Worm (Caenorhabditis elegans) whole organism, L1 larva: ENCODE data around the gene lec-8.

Experiments used
- C16A3.4 ChIP-seq: fragments of 150-350 bp; optimal IDR thresholded peaks from 2 replicates; lab custom pipeline; 2014; ENCODE audit warnings: missing biosample characterization, missing genetic modification characterization
- F16B12.6 ChIP-seq: fragments of 150-350 bp; optimal IDR thresholded peaks from 2 replicates; lab custom pipeline; 2014; ENCODE audit warnings: missing biosample characterization, missing genetic modification characterization
- blmp-1 ChIP-seq: fragments of 150-350 bp; optimal IDR thresholded peaks from 2 replicates; lab custom pipeline; 2014; ENCODE audit warnings: missing biosample characterization, missing genetic modification characterization
- ceh-8 ChIP-seq: fragments of 200-800 bp; sonication (Bioruptor generic); optimal IDR thresholded peaks from 2 replicates; lab custom pipeline; 2018; ENCODE audit warnings: mild to moderate bottlenecking, missing genetic modification characterization, moderate library complexity, missing compliant biosample characterization
- ceh-88 ChIP-seq: fragments of 200-800 bp; sonication (Bioruptor generic); IDR thresholded peaks from 2 replicates; pipeline ENCODE4 v1.3.6; 2022; ENCODE audit warnings: missing genetic modification characterization, missing compliant biosample characterization
- ces-1 ChIP-seq: fragments of 150-350 bp; optimal IDR thresholded peaks from 2 replicates; lab custom pipeline; 2014; ENCODE audit warnings: missing biosample characterization, missing genetic modification reagents, missing genetic modification characterization
- dpl-1 ChIP-seq, 3 experiments: fragments of 150-350 bp in 2 of 3; sonication (generic microtip) in 1 of 3; optimal IDR thresholded peaks; 2 replicates each; lab custom pipeline; 2014 to 2017; ENCODE audit warnings: missing biosample characterization in 3 of 3, missing genetic modification characterization in 3 of 3, missing genetic modification reagents in 3 of 3
- efl-1 ChIP-seq, 4 experiments: fragments of 150-350 bp; optimal IDR thresholded peaks in 3 of 4; peaks in 1 of 4; 1 replicate in 1 of 4; 2 replicates in 3 of 4; lab custom pipeline; 2014; ENCODE audit warnings: missing biosample characterization in 2 of 4, missing genetic modification characterization in 2 of 4, missing genetic modification reagents in 2 of 4
- efl-3 ChIP-seq: fragments of 200-800 bp; sonication (Bioruptor generic); optimal IDR thresholded peaks from 2 replicates; lab custom pipeline; 2018; ENCODE audit warnings: mild to moderate bottlenecking, missing genetic modification characterization, missing compliant biosample characterization
- egl-13 ChIP-seq: sonication (generic microtip); optimal IDR thresholded peaks from 2 replicates; lab custom pipeline; 2016; ENCODE audit warnings: missing genotype, missing genetic modification reagents, missing genetic modification characterization, missing compliant biosample characterization
- elt-3 ChIP-seq, 6 experiments: fragments of 150-350 bp in 1 of 6; sonication (generic microtip); optimal IDR thresholded peaks; 2 replicates each; lab custom pipeline; 2017 to 2018; ENCODE audit warnings: missing biosample characterization in 6 of 6, missing genetic modification characterization in 6 of 6, inconsistent platforms in 1 of 6
- fkh-4 ChIP-seq: sonication (generic microtip); optimal IDR thresholded peaks from 2 replicates; lab custom pipeline; 2016; ENCODE audit warnings: missing compliant biosample characterization, missing genetic modification characterization, borderline replicate concordance
- fos-1 ChIP-seq: fragments of 150-350 bp; optimal IDR thresholded peaks from 2 replicates; lab custom pipeline; 2014; ENCODE audit warnings: missing biosample characterization, missing genetic modification characterization
- hlh-4 ChIP-seq: sonication (generic microtip); optimal IDR thresholded peaks from 2 replicates; lab custom pipeline; 2016; ENCODE audit warnings: mild to moderate bottlenecking, missing genetic modification characterization, missing compliant biosample characterization
- irx-1 ChIP-seq: sonication (generic microtip); optimal IDR thresholded peaks from 2 replicates; lab custom pipeline; 2016; ENCODE audit warnings: missing genetic modification characterization, missing compliant biosample characterization
- lin-14 ChIP-seq: fragments of 200-800 bp; sonication (Bioruptor generic); optimal IDR thresholded peaks from 2 replicates; lab custom pipeline; 2018; ENCODE audit warnings: mild to moderate bottlenecking, missing genetic modification characterization, moderate library complexity, missing compliant biosample characterization
- lsy-2 ChIP-seq, 2 experiments: fragments of 150-350 bp; optimal IDR thresholded peaks; 2 replicates each; lab custom pipeline; 2014; ENCODE audit warnings: missing biosample characterization in 2 of 2, missing genetic modification characterization in 2 of 2
- mab-9 ChIP-seq: fragments of 200-800 bp; sonication (Bioruptor generic); IDR thresholded peaks from 2 replicates; pipeline ENCODE4 v1.3.6; 2022; ENCODE audit warnings: missing genetic modification reagents, missing genetic modification characterization, missing compliant biosample characterization
- mef-2 ChIP-seq: fragments of 150-350 bp; optimal IDR thresholded peaks from 2 replicates; lab custom pipeline; 2014; ENCODE audit warnings: missing biosample characterization, missing genetic modification characterization
- mep-1 ChIP-seq: fragments of 150-350 bp; optimal IDR thresholded peaks from 2 replicates; lab custom pipeline; 2014; ENCODE audit warnings: missing biosample characterization, missing genetic modification characterization
- nhr-11 ChIP-seq: fragments of 150-350 bp; optimal IDR thresholded peaks from 2 replicates; lab custom pipeline; 2014; ENCODE audit warnings: missing biosample characterization, missing genetic modification characterization
- nhr-12 ChIP-seq: sonication (generic microtip); optimal IDR thresholded peaks from 2 replicates; lab custom pipeline; 2017; ENCODE audit warnings: missing biosample characterization, missing genetic modification characterization
- nhr-19 ChIP-seq: fragments of 200-800 bp; sonication (Bioruptor generic); conservative IDR thresholded peaks from 2 replicates; pipeline ENCODE4 v1.3.6; 2022; ENCODE audit warnings: missing genetic modification characterization, missing compliant biosample characterization
- nhr-20 ChIP-seq: sonication (generic microtip); optimal IDR thresholded peaks from 2 replicates; lab custom pipeline; 2016; ENCODE audit warnings: mild to moderate bottlenecking, missing genetic modification characterization, missing compliant biosample characterization
- nhr-28 ChIP-seq: fragments of 150-350 bp; optimal IDR thresholded peaks from 2 replicates; lab custom pipeline; 2014; ENCODE audit warnings: missing biosample characterization, missing genetic modification characterization
- nhr-71 ChIP-seq: sonication (generic microtip); optimal IDR thresholded peaks from 2 replicates; lab custom pipeline; 2016; ENCODE audit warnings: mild to moderate bottlenecking, missing genetic modification characterization, moderate library complexity, missing compliant biosample characterization
- nhr-76 ChIP-seq: sonication (generic microtip); optimal IDR thresholded peaks from 2 replicates; lab custom pipeline; 2017; ENCODE audit warnings: missing biosample characterization, missing genetic modification characterization
- nhr-77 ChIP-seq: fragments of 150-350 bp; optimal IDR thresholded peaks from 2 replicates; lab custom pipeline; 2014; ENCODE audit warnings: missing biosample characterization, missing genetic modification characterization
- nhr-84 ChIP-seq: sonication (generic microtip); optimal IDR thresholded peaks from 2 replicates; lab custom pipeline; 2017; ENCODE audit warnings: missing biosample characterization, missing genetic modification characterization
- nhr-85 ChIP-seq: sonication (generic microtip); peaks from one replicate; lab custom pipeline; 2016; ENCODE audit warnings: missing genetic modification characterization, inconsistent platforms, missing compliant biosample characterization
- nhr-90 ChIP-seq: sonication (generic microtip); optimal IDR thresholded peaks from 2 replicates; lab custom pipeline; 2016; ENCODE audit warnings: mild to moderate bottlenecking, missing genetic modification characterization, missing compliant biosample characterization; ENCODE audit not compliant: poor library complexity
- pax-3 ChIP-seq: fragments of 200-800 bp; sonication (Bioruptor generic); optimal IDR thresholded peaks from 2 replicates; lab custom pipeline; 2018; ENCODE audit warnings: mild to moderate bottlenecking, missing genetic modification characterization, moderate library complexity, missing compliant biosample characterization
- pqm-1 ChIP-seq: sonication (generic microtip); optimal IDR thresholded peaks from 3 replicates; lab custom pipeline; 2017; ENCODE audit warnings: missing biosample characterization, missing genetic modification characterization
- rnt-1 ChIP-seq: sonication (generic microtip); optimal IDR thresholded peaks from 2 replicates; lab custom pipeline; 2016; ENCODE audit warnings: mild to moderate bottlenecking, missing genetic modification characterization, moderate library complexity, missing compliant biosample characterization
- snpc-4 ChIP-seq: fragments of 150-350 bp; optimal IDR thresholded peaks from 2 replicates; lab custom pipeline; 2014; ENCODE audit warnings: missing biosample characterization, missing genetic modification characterization
- sptf-1 ChIP-seq: fragments of 150-350 bp; optimal IDR thresholded peaks from 2 replicates; lab custom pipeline; 2014; ENCODE audit warnings: missing biosample characterization, missing genetic modification characterization
- unc-30 ChIP-seq: sonication (generic microtip); optimal IDR thresholded peaks from 2 replicates; lab custom pipeline; 2017; ENCODE audit warnings: missing biosample characterization, missing genetic modification characterization
- unc-62 ChIP-seq: fragments of 150-350 bp; optimal IDR thresholded peaks from 2 replicates; lab custom pipeline; 2014; ENCODE audit warnings: missing biosample characterization, missing genetic modification reagents, missing genetic modification characterization
- unc-86 ChIP-seq: sonication (generic microtip); optimal IDR thresholded peaks from 2 replicates; lab custom pipeline; 2016; ENCODE audit warnings: missing genetic modification characterization, missing compliant biosample characterization
- unc-98 ChIP-seq: fragments of 200-800 bp; sonication (Bioruptor generic); IDR thresholded peaks from 2 replicates; pipeline ENCODE4 v1.3.6; 2022; ENCODE audit warnings: missing genetic modification characterization, missing compliant biosample characterization
- xbp-1 ChIP-seq: sonication (generic microtip); optimal IDR thresholded peaks from 2 replicates; lab custom pipeline; 2016; ENCODE audit warnings: missing genetic modification characterization, missing compliant biosample characterization
- ztf-4 ChIP-seq: fragments of 150-350 bp; optimal IDR thresholded peaks from 2 replicates; lab custom pipeline; 2014; ENCODE audit warnings: missing biosample characterization, missing genetic modification characterization

lec-8 gene

ce11 chrX:9822606-9823264 is 27.6 kb upstream of the lec-8 start (continued):
- peak; percentile 25; the same call in 1 of the 2 replicates for TF ChIP-seq nhr-19 (GFP tag; lab: Robert Waterston, UW)
- peak; percentile 45 for TF ChIP-seq nhr-85 (tag; lab: Kevin White, UChicago)
- TF ChIP-seq snpc-4 (tag; lab: Kevin White, UChicago) = no peak
- TF ChIP-seq blmp-1 = peak; percentile 56
- TF ChIP-seq egl-13 = no peak
- TF ChIP-seq ceh-8 = no peak
- TF ChIP-seq nhr-71 (tag; lab: Kevin White, UChicago) = peak; percentile 71
- TF ChIP-seq nhr-11 (tag; lab: Kevin White, UChicago) = no peak
- TF ChIP-seq unc-62 (GFP tag; lab: Kevin White, UChicago) = no peak
- TF ChIP-seq unc-98 = no peak
- TF ChIP-seq ces-1 (GFP tag; lab: Kevin White, UChicago) = no peak
- no peak for TF ChIP-seq pqm-1 (tag; lab: Kevin White, UChicago)
- TF ChIP-seq pax-3 = no peak
- TF ChIP-seq nhr-77 (tag; lab: Kevin White, UChicago) = no peak
- peak; percentile 54 for TF ChIP-seq xbp-1 (tag; lab: Kevin White, UChicago)
- TF ChIP-seq efl-3 (GFP tag; lab: Kevin White, UChicago) = no peak
- no peak for TF ChIP-seq F16B12.6 (tag; lab: Kevin White, UChicago)
- no peak for TF ChIP-seq nhr-76 (tag; lab: Kevin White, UChicago)
- no peak for TF ChIP-seq unc-30 (tag; lab: Kevin White, UChicago)
- TF ChIP-seq C16A3.4 (tag; lab: Kevin White, UChicago) = peak; percentile 31
- TF ChIP-seq hlh-4 (tag; lab: Kevin White, UChicago) = no peak
- TF ChIP-seq ceh-88 = no peak
- TF ChIP-seq fkh-4 = no peak
- no peak for TF ChIP-seq unc-86 (tag; lab: Kevin White, UChicago)
- TF ChIP-seq nhr-20 = peak; percentile 64
- no peak for TF ChIP-seq nhr-84
- TF ChIP-seq elt-3 (tag; optimal IDR thresholded peaks at IDR 0.05; lab: Kevin White, UChicago) = no peak
- no peak for TF ChIP-seq nhr-12 (tag; lab: Kevin White, UChicago)
- no peak for TF ChIP-seq ztf-4
- no peak for TF ChIP-seq irx-1 (tag; lab: Kevin White, UChicago)
- TF ChIP-seq fos-1 (tag; lab: Kevin White, UChicago) = no peak
- peak; percentile 62 for TF ChIP-seq mep-1 (tag; lab: Kevin White, UChicago)
- TF ChIP-seq nhr-90 (tag; lab: Kevin White, UChicago) = peak; percentile 33
- TF ChIP-seq nhr-28 (tag; lab: Kevin White, UChicago) = no peak
- TF ChIP-seq efl-1 (optimal IDR thresholded peaks at IDR 0.05; lab: Kevin White, UChicago) = peak in 1 of 2 experiments; percentile 51
- peak in 1 of 2 experiments; percentile 47 for TF ChIP-seq efl-1 (GFP tag; optimal IDR thresholded peaks at IDR 0.05 in 1 of 2; lab: Kevin White, UChicago)
- TF ChIP-seq mef-2 (tag; lab: Kevin White, UChicago) = no peak
- no peak for TF ChIP-seq mab-9 (GFP tag; lab: Robert Waterston, UW)
- TF ChIP-seq lin-14 (GFP tag; lab: Kevin White, UChicago) = peak; percentile 89
- peak in 1 of 3 experiments; percentile 5 for TF ChIP-seq dpl-1 (GFP tag; optimal IDR thresholded peaks at IDR 0.05; lab: Kevin White, UChicago)

- TF ChIP-seq ceh-8 = peak; percentile 76
- TF ChIP-seq sptf-1 (tag; lab: Kevin White, UChicago) = no peak
These were observed 19.2 kb upstream of the lec-8 start, which contains the start of gene rrc-1 for ce11 chrX:9831215-9831614. Gene rrc-1, minus strand, starts transcription at chrX:9831288.

ce11 chrX:9832370-9832769 is 18.0 kb upstream of the lec-8 start:
- TF ChIP-seq lin-14 (GFP tag; lab: Kevin White, UChicago) (peak; percentile 52), unc-30 (tag; lab: Kevin White, UChicago) (no peak), rnt-1 (tag; lab: Kevin White, UChicago) (peak; percentile 62), fkh-4 (no peak), ces-1 (GFP tag; lab: Kevin White, UChicago) (no peak), lsy-2 (tag; optimal IDR thresholded peaks at IDR 0.05; lab: Kevin White, UChicago) (peak in 1 of 2 experiments; percentile 3), nhr-71 (tag; lab: Kevin White, UChicago) (peak; percentile 40)
